Worm (Caenorhabditis elegans): ENCODE results near the gene R13H4.7.

- TF ChIP-seq madf-8 (GFP tag; conservative IDR thresholded peaks at IDR 0.05) (no peak), C06A6.2 (GFP tag; conservative IDR thresholded peaks at IDR 0.05) (no peak), dpff-1 (tag; optimal IDR thresholded peaks at IDR 0.05) (no peak), dox-1 (GFP tag; IDR thresholded peaks at IDR 0.05) (no peak), snpc-4 (GFP tag; optimal IDR thresholded peaks at IDR 0.05) (no peak), snpc-4 (tag; optimal IDR thresholded peaks at IDR 0.05) (no peak), akir-1 (GFP tag; optimal IDR thresholded peaks at IDR 0.05) (no peak), ets-4 (GFP tag; optimal IDR thresholded peaks at IDR 0.05) (no peak)
Measured at ce11 chrV:11891143-11891862, 23.3 kb upstream of the R13H4.7 start, which contains the start of the genes sodh-2 and srx-76.

Measured in whole organism, young adult.